Worm (Caenorhabditis elegans) whole organism, L2 larva: Measurements from ENCODE around the gene fli-1.

Experiments
- alr-1 ChIP-seq: fragments of 150-350 bp; optimal IDR thresholded peaks from 2 replicates; lab custom pipeline; 2014; ENCODE audit warnings: missing biosample characterization, missing genetic modification characterization
- ama-1 ChIP-seq: fragments of 150-350 bp; optimal IDR thresholded peaks from 2 replicates; lab custom pipeline; 2018; ENCODE audit warnings: inconsistent platforms
- ceh-82 ChIP-seq: fragments of 150-350 bp; optimal IDR thresholded peaks from 2 replicates; lab custom pipeline; 2014; ENCODE audit warnings: missing biosample characterization, missing genetic modification characterization

DNA sequence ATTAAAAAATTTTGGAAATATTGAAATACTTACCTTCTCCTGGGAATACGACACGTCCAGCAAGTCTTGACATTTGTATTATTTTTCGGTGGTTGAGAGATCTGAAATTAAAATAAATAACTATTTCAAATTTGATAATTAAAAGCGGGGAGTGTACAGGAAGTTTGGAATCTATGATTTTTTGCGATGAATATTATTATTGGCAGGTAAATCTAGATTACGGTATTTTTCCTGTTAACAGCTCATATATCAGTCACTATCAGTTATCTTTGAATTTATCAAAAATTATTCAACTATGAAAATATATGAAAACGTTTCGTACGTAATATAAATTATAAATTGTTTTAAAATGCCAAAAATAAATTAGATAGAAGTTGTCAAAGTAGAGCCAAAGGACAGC is 32.5 kb upstream of the fli-1 start, which contains the start of gene B0303.14:
- no peak for TF ChIP-seq ceh-82 (tag; lab: Kevin White, UChicago)
- no peak for TF ChIP-seq ama-1 (lab: Kevin White, UChicago)
- TF ChIP-seq alr-1 (tag; lab: Kevin White, UChicago) = no peak
